Fruit fly (Drosophila melanogaster) whole organism, prepupa: ENCODE results near the gene lic.

Source experiments
- Blimp-1 ChIP-seq: fragments of 200-800 bp; sonication (Bioruptor generic); optimal IDR thresholded peaks from 3 replicates; lab custom pipeline; 2017; ENCODE audit warnings: missing biosample characterization, missing genetic modification characterization, mild to moderate bottlenecking, moderate library complexity, missing genetic modification reagents
- CG10631 ChIP-seq: fragments of 200-800 bp; sonication (Bioruptor generic); optimal IDR thresholded peaks from 2 replicates; lab custom pipeline; 2016; ENCODE audit warnings: missing biosample characterization, missing genetic modification characterization
- CG10669 ChIP-seq: fragments of 200-800 bp; sonication (Bioruptor generic); optimal IDR thresholded peaks from 3 replicates; lab custom pipeline; 2018; ENCODE audit warnings: missing biosample characterization, mild to moderate bottlenecking, missing genetic modification characterization, moderate library complexity
- CG11294 ChIP-seq: fragments of 200-800 bp; sonication (Bioruptor generic); IDR thresholded peaks from 2 replicates; pipeline ENCODE4 v1.3.6; 2022; ENCODE audit warnings: missing biosample characterization, missing genetic modification characterization
- CG15336 ChIP-seq: fragments of 200-800 bp; sonication (Bioruptor generic); IDR thresholded peaks from 2 replicates; pipeline ENCODE4 v1.3.6; 2022; ENCODE audit warnings: missing biosample characterization, missing genetic modification characterization
- CG1621 ChIP-seq: fragments of 200-800 bp; sonication (Bioruptor generic); optimal IDR thresholded peaks from 3 replicates; lab custom pipeline; 2018; ENCODE audit warnings: missing biosample characterization, mild to moderate bottlenecking, missing genetic modification characterization
- CG16779 ChIP-seq: fragments of 200-800 bp; sonication (Bioruptor generic); optimal IDR thresholded peaks from 3 replicates; lab custom pipeline; 2017; ENCODE audit warnings: missing biosample characterization, mild to moderate bottlenecking, missing genetic modification characterization
- CG31627 ChIP-seq: fragments of 200-800 bp; sonication (Bioruptor generic); optimal IDR thresholded peaks from 3 replicates; lab custom pipeline; 2016; ENCODE audit warnings: missing biosample characterization, missing genetic modification characterization
- CG34406 ChIP-seq: fragments of 200-800 bp; sonication (Bioruptor generic); optimal IDR thresholded peaks from 3 replicates; lab custom pipeline; 2016; ENCODE audit warnings: missing biosample characterization, missing genetic modification characterization
- CG3919 ChIP-seq: fragments of 200-800 bp; sonication (Bioruptor generic); optimal IDR thresholded peaks from 3 replicates; lab custom pipeline; 2016; ENCODE audit warnings: missing biosample characterization, missing genetic modification characterization
- CG6163 ChIP-seq: fragments of 200-800 bp; sonication (Bioruptor generic); IDR thresholded peaks from 3 replicates; pipeline ENCODE4 v1.3.6; 2022; ENCODE audit warnings: missing biosample characterization, missing genetic modification characterization
- CG6276 ChIP-seq: fragments of 200-800 bp; sonication (Bioruptor generic); optimal IDR thresholded peaks from 2 replicates; lab custom pipeline; 2017; ENCODE audit warnings: missing biosample characterization, mild to moderate bottlenecking, missing genetic modification characterization
- CG6792 ChIP-seq: fragments of 200-800 bp; sonication (Bioruptor generic); optimal IDR thresholded peaks from 3 replicates; lab custom pipeline; 2016; ENCODE audit warnings: missing biosample characterization, missing genetic modification characterization
- CG6808 ChIP-seq: fragments of 200-800 bp; sonication (Bioruptor generic); optimal IDR thresholded peaks from 3 replicates; lab custom pipeline; 2017; ENCODE audit warnings: missing biosample characterization, missing genetic modification characterization, mild to moderate bottlenecking, moderate library complexity, missing genetic modification reagents
- CG6854 ChIP-seq: fragments of 200-800 bp; sonication (Bioruptor generic); optimal IDR thresholded peaks from 2 replicates; lab custom pipeline; 2017; ENCODE audit warnings: missing biosample characterization, mild to moderate bottlenecking, missing genetic modification characterization
- CG7368 ChIP-seq: fragments of 200-800 bp; sonication (Bioruptor generic); optimal IDR thresholded peaks from 3 replicates; lab custom pipeline; 2016; ENCODE audit warnings: missing biosample characterization, missing genetic modification characterization
- CG8119 ChIP-seq: fragments of 200-800 bp; sonication (Bioruptor generic); IDR thresholded peaks from 3 replicates; pipeline ENCODE4 v1.3.6; 2022; ENCODE audit warnings: missing biosample characterization, missing genetic modification characterization
- CG8319 ChIP-seq: fragments of 200-800 bp; sonication (Bioruptor generic); optimal IDR thresholded peaks from 3 replicates; lab custom pipeline; 2016; ENCODE audit warnings: missing biosample characterization, missing genetic modification characterization
- CG8632 ChIP-seq: fragments of 200-800 bp; sonication (Bioruptor generic); optimal IDR thresholded peaks from 3 replicates; lab custom pipeline; 2016; ENCODE audit warnings: missing biosample characterization, missing genetic modification characterization
- CG9139 ChIP-seq: fragments of 200-800 bp; sonication (Bioruptor generic); optimal IDR thresholded peaks from 3 replicates; lab custom pipeline; 2017; ENCODE audit warnings: missing biosample characterization, mild to moderate bottlenecking, missing genetic modification characterization
- Eip75B ChIP-seq: fragments of 200-800 bp; sonication (Bioruptor generic); optimal IDR thresholded peaks from 3 replicates; lab custom pipeline; 2016; ENCODE audit warnings: missing biosample characterization, missing genetic modification characterization
- Eip78C ChIP-seq: fragments of 200-800 bp; sonication (Bioruptor generic); peaks from one replicate; lab custom pipeline; 2016; ENCODE audit warnings: missing biosample characterization, missing genetic modification characterization
- Eip93F ChIP-seq: fragments of 200-800 bp; sonication (Bioruptor generic); optimal IDR thresholded peaks from 2 replicates; lab custom pipeline; 2016; ENCODE audit warnings: missing biosample characterization, mild to moderate bottlenecking, missing genetic modification characterization
- Gug ChIP-seq: fragments of 200-800 bp; sonication (Bioruptor generic); IDR thresholded peaks from 2 replicates; pipeline ENCODE4 v1.3.6; 2022; ENCODE audit warnings: missing biosample characterization, missing genetic modification characterization
- Hr38 ChIP-seq: sonication (Bioruptor generic); optimal IDR thresholded peaks from 2 replicates; lab custom pipeline; 2016; ENCODE audit warnings: missing biosample characterization, missing genetic modification characterization
- Hr4 ChIP-seq: fragments of 200-800 bp; sonication (Bioruptor generic); optimal IDR thresholded peaks from 3 replicates; lab custom pipeline; 2016; ENCODE audit warnings: missing biosample characterization, missing genetic modification characterization
- OdsH ChIP-seq: fragments of 200-800 bp; sonication (Bioruptor generic); optimal IDR thresholded peaks from 3 replicates; lab custom pipeline; 2016; ENCODE audit warnings: missing biosample characterization, missing genetic modification characterization
- Smox ChIP-seq: fragments of 200-800 bp; sonication (Bioruptor generic); optimal IDR thresholded peaks from 3 replicates; lab custom pipeline; 2016; ENCODE audit warnings: missing biosample characterization, missing genetic modification characterization
- Sox102F ChIP-seq: fragments of 200-800 bp; sonication (Bioruptor generic); optimal IDR thresholded peaks from 2 replicates; lab custom pipeline; 2016; ENCODE audit warnings: missing biosample characterization, mild to moderate bottlenecking, missing genetic modification characterization
- Sox14 ChIP-seq: fragments of 200-800 bp; sonication (Bioruptor generic); optimal IDR thresholded peaks from 3 replicates; lab custom pipeline; 2016; ENCODE audit warnings: missing biosample characterization, missing genetic modification characterization
- Sox15 ChIP-seq: fragments of 200-800 bp; sonication (Bioruptor generic); optimal IDR thresholded peaks from 3 replicates; lab custom pipeline; 2016; ENCODE audit warnings: missing biosample characterization, missing genetic modification characterization
- achi ChIP-seq: fragments of 200-800 bp; sonication (Bioruptor generic); optimal IDR thresholded peaks from 3 replicates; lab custom pipeline; 2016; ENCODE audit warnings: missing biosample characterization, missing genetic modification characterization
- acj6 ChIP-seq: fragments of 200-800 bp; sonication (Bioruptor generic); optimal IDR thresholded peaks from 3 replicates; lab custom pipeline; 2016; ENCODE audit warnings: missing biosample characterization, missing genetic modification characterization
- dac ChIP-seq: fragments of 200-800 bp; sonication (Bioruptor generic); optimal IDR thresholded peaks from 2 replicates; lab custom pipeline; 2017; ENCODE audit warnings: missing biosample characterization, mild to moderate bottlenecking, missing genetic modification characterization
- dsx ChIP-seq: fragments of 200-800 bp; optimal IDR thresholded peaks from 3 replicates; lab custom pipeline; 2019; ENCODE audit warnings: missing biosample characterization, mild to moderate bottlenecking, missing genetic modification characterization, moderate library complexity; ENCODE audit not compliant: poor library complexity, severe bottlenecking
- eg ChIP-seq: fragments of 200-800 bp; sonication (Bioruptor generic); IDR thresholded peaks from 3 replicates; pipeline ENCODE4 v1.3.6; 2022; ENCODE audit warnings: missing biosample characterization, missing genetic modification characterization
- esn ChIP-seq: fragments of 200-800 bp; sonication (Bioruptor generic); optimal IDR thresholded peaks from 2 replicates; lab custom pipeline; 2016; ENCODE audit warnings: missing biosample characterization, mild to moderate bottlenecking, missing genetic modification characterization, moderate library complexity
- fd59A ChIP-seq: fragments of 200-800 bp; sonication (Bioruptor generic); optimal IDR thresholded peaks from 2 replicates; lab custom pipeline; 2017; ENCODE audit warnings: missing biosample characterization, mild to moderate bottlenecking, missing genetic modification characterization, missing genetic modification reagents
- fd85E ChIP-seq: fragments of 200-800 bp; sonication (Bioruptor generic); optimal IDR thresholded peaks from 3 replicates; lab custom pipeline; 2016; ENCODE audit warnings: missing biosample characterization, missing genetic modification characterization
- fkh ChIP-seq: fragments of 200-800 bp; sonication (Bioruptor generic); optimal IDR thresholded peaks from 3 replicates; lab custom pipeline; 2017; ENCODE audit warnings: missing biosample characterization, mild to moderate bottlenecking, missing genetic modification characterization, moderate library complexity
- lz ChIP-seq: fragments of 200-800 bp; sonication (Bioruptor generic); optimal IDR thresholded peaks from 3 replicates; lab custom pipeline; 2016; ENCODE audit warnings: missing biosample characterization, missing genetic modification characterization
- net ChIP-seq: fragments of 200-800 bp; sonication (Bioruptor generic); optimal IDR thresholded peaks from 3 replicates; lab custom pipeline; 2016; ENCODE audit warnings: missing biosample characterization, missing genetic modification characterization
- pdm3 ChIP-seq: fragments of 200-800 bp; sonication (Bioruptor generic); optimal IDR thresholded peaks from 3 replicates; lab custom pipeline; 2016; ENCODE audit warnings: missing biosample characterization, missing genetic modification characterization
- salr ChIP-seq, 2 experiments: fragments of 200-800 bp; sonication (Bioruptor generic); optimal IDR thresholded peaks; 3 replicates each; lab custom pipeline; 2016 to 2018; ENCODE audit warnings: missing biosample characterization in 2 of 2, missing genetic modification characterization in 2 of 2, mild to moderate bottlenecking in 1 of 2
- ss ChIP-seq, 2 experiments: fragments of 200-800 bp; sonication (Bioruptor generic); optimal IDR thresholded peaks; 2 replicates in 1 of 2; 3 replicates in 1 of 2; lab custom pipeline; 2017 to 2018; ENCODE audit warnings: mild to moderate bottlenecking in 2 of 2, missing biosample characterization in 2 of 2, missing genetic modification characterization in 2 of 2, moderate library complexity in 1 of 2
- svp ChIP-seq: fragments of 200-800 bp; sonication (Bioruptor generic); peaks from one replicate; lab custom pipeline; 2016; ENCODE audit warnings: missing biosample characterization, missing genetic modification characterization
- vri ChIP-seq: fragments of 200-800 bp; sonication (Bioruptor generic); optimal IDR thresholded peaks from 3 replicates; lab custom pipeline; 2016; ENCODE audit warnings: missing biosample characterization, mild to moderate bottlenecking, missing genetic modification characterization

Gene lic

DNA sequence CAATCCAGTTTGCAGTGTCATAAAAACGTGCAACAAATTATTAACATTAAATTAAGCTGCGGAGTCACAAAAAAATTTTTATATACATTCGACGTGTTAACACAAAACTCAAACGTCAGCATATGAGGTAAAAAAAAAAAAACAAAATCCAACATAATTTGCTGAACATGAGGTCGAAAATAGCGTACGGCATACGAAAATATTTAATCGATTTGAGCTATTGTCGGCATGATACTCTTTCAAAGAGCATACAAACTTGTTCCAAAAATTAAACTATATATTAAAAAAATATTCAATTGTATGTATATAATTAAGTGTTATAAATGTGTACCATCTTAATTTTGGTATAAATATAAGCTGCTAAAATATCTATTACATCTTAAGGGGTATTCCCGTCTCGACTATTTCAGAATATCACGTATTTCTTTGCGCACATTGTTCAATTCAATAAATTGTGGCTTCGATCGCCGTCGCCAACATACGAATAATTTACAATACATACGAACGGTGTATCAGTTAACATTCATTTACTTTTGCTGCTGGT is 18.7 kb downstream of the lic start:
- TF ChIP-seq eg (GFP tag; lab: Robert Waterston, UW), result 0 out of 3 replicates have a peak, but pooled peaks have one; percentile 13
- TF ChIP-seq svp (GFP tag; lab: Kevin White, UChicago), result peak; percentile 32
- 0 out of 2 replicates have a peak, but pooled peaks have one; percentile 19 for TF ChIP-seq CG15336 (GFP tag; lab: Robert Waterston, UW)
- peak; percentile 14 for TF ChIP-seq esn (GFP tag; lab: Kevin White, UChicago)
- no peak for TF ChIP-seq Hr38 (GFP tag; lab: Kevin White, UChicago)
- TF ChIP-seq dac, result no peak

DNA sequence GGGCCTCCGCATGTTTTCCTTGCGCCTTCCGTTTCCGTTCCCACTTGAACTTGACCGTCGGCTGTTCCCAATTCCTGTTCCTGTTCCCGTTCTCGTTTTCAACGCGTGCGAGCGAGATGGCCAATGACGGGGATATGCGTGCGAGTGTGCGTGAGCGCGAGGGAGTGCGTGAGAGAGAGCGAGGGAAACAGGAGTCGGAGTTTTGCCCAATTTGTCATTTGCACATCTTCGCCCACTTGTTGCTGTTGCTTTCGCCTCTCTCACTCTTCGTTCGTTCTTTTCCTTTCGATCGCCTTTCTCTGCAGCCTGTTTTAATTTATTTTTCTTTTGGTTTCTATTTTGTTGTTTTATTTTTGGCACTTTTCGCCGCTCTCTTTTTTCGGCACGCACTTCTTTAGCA is 20.9 kb downstream of the lic start:
- TF ChIP-seq Blimp-1 (peak; percentile 28), CG6163 (no peak), Hr4 (GFP tag; lab: Kevin White, UChicago) (no peak), Sox14 (no peak), CG8319 (GFP tag; lab: Kevin White, UChicago) (no peak), CG10669 (GFP tag; lab: Kevin White, UChicago) (no peak), achi (no peak), Eip75B (GFP tag; lab: Kevin White, UChicago) (peak; percentile 16), CG9139 (peak; percentile 33), OdsH (GFP tag; lab: Kevin White, UChicago) (no peak), fkh (GFP tag; lab: Kevin White, UChicago) (no peak), CG6808 (peak; percentile 44), dac (no peak), CG15336 (GFP tag; lab: Robert Waterston, UW) (peak; percentile 68), CG3919 (GFP tag; lab: Kevin White, UChicago) (no peak), CG7368 (GFP tag; lab: Kevin White, UChicago) (no peak), pdm3 (GFP tag; lab: Kevin White, UChicago) (no peak), CG6854 (GFP tag; lab: Kevin White, UChicago) (peak; percentile 53), CG8119 (GFP tag; lab: Robert Waterston, UW) (peak; percentile 75), Smox (GFP tag; lab: Kevin White, UChicago) (no peak), lz (GFP tag; lab: Kevin White, UChicago) (no peak), CG10631 (GFP tag; lab: Kevin White, UChicago) (no peak), CG34406 (peak; percentile 11), svp (GFP tag; lab: Kevin White, UChicago) (no peak), fd59A (no peak), CG6276 (GFP tag; lab: Kevin White, UChicago) (peak; percentile 67), ss (GFP tag; optimal IDR thresholded peaks at IDR 0.05; lab: Kevin White, UChicago) (peak; percentile 64 to 72), acj6 (GFP tag; lab: Kevin White, UChicago) (no peak), eg (GFP tag; lab: Robert Waterston, UW) (no peak; the same call in 2 of the 3 replicates), CG8632 (no peak), vri (GFP tag; lab: Kevin White, UChicago) (no peak), fd85E (GFP tag; lab: Kevin White, UChicago) (no peak), net (no peak), CG1621 (tag; lab: Kevin White, UChicago) (peak; percentile 15), CG31627 (GFP tag; lab: Kevin White, UChicago) (no peak), CG16779 (tag; lab: Kevin White, UChicago) (no peak), Sox102F (no peak), CG6792 (GFP tag; lab: Kevin White, UChicago) (no peak), Gug (GFP tag; lab: Robert Waterston, UW) (no peak), Sox15 (GFP tag; lab: Kevin White, UChicago) (no peak), CG11294 (GFP tag; lab: Robert Waterston, UW) (no peak), dsx (peak; percentile 40), Eip93F (no peak), salr (GFP tag; optimal IDR thresholded peaks at IDR 0.05; lab: Kevin White, UChicago) (no peak), Eip78C (peak; percentile 58)
